Fruit fly (Drosophila melanogaster) whole organism, adult: Measurements from ENCODE around the gene CG8852.

Experiments
- CG11617 ChIP-seq: fragments of 200-800 bp; sonication (Bioruptor generic); optimal IDR thresholded peaks from 2 replicates; lab custom pipeline; 2017; ENCODE audit warnings: mild to moderate bottlenecking, missing biosample characterization, missing genetic modification reagents, missing genetic modification characterization
- CG12768 ChIP-seq: fragments of 200-800 bp; sonication (Bioruptor generic); optimal IDR thresholded peaks from 2 replicates; lab custom pipeline; 2017; ENCODE audit warnings: missing biosample characterization, missing genetic modification characterization, mild to moderate bottlenecking, moderate library complexity, missing genetic modification reagents
- CG14711 ChIP-seq: fragments of 200-800 bp; sonication (Bioruptor generic); optimal IDR thresholded peaks from 2 replicates; lab custom pipeline; 2018; ENCODE audit warnings: missing biosample characterization, mild to moderate bottlenecking, missing genetic modification characterization, moderate library complexity
- CG1620 ChIP-seq: fragments of 200-800 bp; sonication (Bioruptor generic); optimal IDR thresholded peaks from 2 replicates; lab custom pipeline; 2016; ENCODE audit warnings: missing biosample characterization, missing genetic modification characterization
- CG33017 ChIP-seq: fragments of 200-800 bp; sonication (Bioruptor generic); optimal IDR thresholded peaks from 2 replicates; lab custom pipeline; 2018; ENCODE audit warnings: missing biosample characterization, mild to moderate bottlenecking, missing genetic modification characterization, moderate library complexity
- CG5204 ChIP-seq: fragments of 200-800 bp; sonication (Bioruptor generic); optimal IDR thresholded peaks from 2 replicates; lab custom pipeline; 2016; ENCODE audit warnings: missing biosample characterization, missing genetic modification characterization
- CG7045 ChIP-seq: fragments of 200-800 bp; sonication (Bioruptor generic); optimal IDR thresholded peaks from 2 replicates; lab custom pipeline; 2017; ENCODE audit warnings: missing biosample characterization, mild to moderate bottlenecking, missing genetic modification characterization
- CG7101 ChIP-seq: fragments of 200-800 bp; sonication (Bioruptor generic); optimal IDR thresholded peaks from 2 replicates; lab custom pipeline; 2018; ENCODE audit warnings: missing biosample characterization, mild to moderate bottlenecking, missing genetic modification characterization, moderate library complexity
- Clk ChIP-seq: fragments of 200-800 bp; sonication (Bioruptor generic); optimal IDR thresholded peaks from 2 replicates; lab custom pipeline; 2017; ENCODE audit warnings: missing biosample characterization, missing genetic modification characterization
- Crg-1 ChIP-seq: fragments of 200-800 bp; sonication (Bioruptor generic); optimal IDR thresholded peaks from 2 replicates; lab custom pipeline; 2016; ENCODE audit warnings: missing biosample characterization, missing genetic modification characterization
- Hr96 ChIP-seq: fragments of 200-800 bp; sonication (Bioruptor generic); optimal IDR thresholded peaks from 2 replicates; lab custom pipeline; 2016; ENCODE audit warnings: missing biosample characterization, missing genetic modification characterization
- Mnt ChIP-seq: fragments of 200-800 bp; sonication (Bioruptor generic); optimal IDR thresholded peaks from 2 replicates; lab custom pipeline; 2016; ENCODE audit warnings: missing biosample characterization, mild to moderate bottlenecking, missing genetic modification characterization
- bab1 ChIP-seq: fragments of 200-800 bp; sonication (Bioruptor generic); optimal IDR thresholded peaks from 3 replicates; lab custom pipeline; 2019; ENCODE audit warnings: missing biosample characterization, mild to moderate bottlenecking, missing genetic modification characterization, moderate library complexity
- cic ChIP-seq: fragments of 200-800 bp; sonication (Bioruptor generic); optimal IDR thresholded peaks from 2 replicates; lab custom pipeline; 2017; ENCODE audit warnings: missing biosample characterization, mild to moderate bottlenecking, missing genetic modification characterization, moderate library complexity
- cnc ChIP-seq, 2 experiments: fragments of >200 bp; optimal IDR thresholded peaks; 2 replicates each; lab custom pipeline; 2017
- kay ChIP-seq: fragments of 200-800 bp; sonication (Bioruptor generic); peaks from one replicate; lab custom pipeline; 2016; ENCODE audit warnings: missing biosample characterization, missing genetic modification characterization, borderline replicate concordance
- ovo ChIP-seq: fragments of 200-800 bp; sonication (Bioruptor generic); optimal IDR thresholded peaks from 2 replicates; lab custom pipeline; 2016; ENCODE audit warnings: missing biosample characterization, missing genetic modification characterization
- pad ChIP-seq: fragments of 200-800 bp; sonication (Bioruptor generic); optimal IDR thresholded peaks from 3 replicates; lab custom pipeline; 2017; ENCODE audit warnings: missing biosample characterization, missing genetic modification characterization, mild to moderate bottlenecking, moderate library complexity, missing genetic modification reagents
- tj ChIP-seq: fragments of 200-800 bp; sonication (Bioruptor generic); optimal IDR thresholded peaks from 3 replicates; lab custom pipeline; 2017; ENCODE audit warnings: missing biosample characterization, mild to moderate bottlenecking, missing genetic modification characterization, moderate library complexity
- toe ChIP-seq: fragments of 200-800 bp; sonication (Bioruptor generic); optimal IDR thresholded peaks from 2 replicates; lab custom pipeline; 2016; ENCODE audit warnings: missing biosample characterization, missing genetic modification characterization

Gene CG8852

dm6 chr2L:3479697-3480442 lies 45.1 kb upstream of the CG8852 start:
- TF ChIP-seq Clk (GFP tag; lab: Kevin White, UChicago) (peak; percentile 8), tj (GFP tag; lab: Kevin White, UChicago) (peak; percentile 94), toe (no peak), Mnt (GFP tag; lab: Kevin White, UChicago) (peak; percentile 82), bab1 (GFP tag; lab: Kevin White, UChicago) (no peak), cnc (optimal IDR thresholded peaks at IDR 0.05; lab: Kevin White, UChicago) (no peak), CG5204 (GFP tag; lab: Kevin White, UChicago) (no peak)

- TF ChIP-seq Crg-1 (no peak), CG7101 (no peak), CG12768 (GFP tag; lab: Kevin White, UChicago) (peak; percentile 10), CG11617 (no peak), kay (GFP tag; lab: Kevin White, UChicago) (peak; percentile 31), bab1 (GFP tag; lab: Kevin White, UChicago) (no peak), CG5204 (GFP tag; lab: Kevin White, UChicago) (no peak), CG7045 (GFP tag; lab: Kevin White, UChicago) (no peak), tj (GFP tag; lab: Kevin White, UChicago) (peak; percentile 38)
Measured at dm6 chr2L:3480443-3480839, 44.5 kb upstream of the CG8852 start.

dm6 chr2L:3482037-3482436 lies 42.9 kb upstream of the CG8852 start:
- TF ChIP-seq Hr96: no peak
- TF ChIP-seq CG7045 (GFP tag; lab: Kevin White, UChicago): no peak
- TF ChIP-seq CG12768 (GFP tag; lab: Kevin White, UChicago): no peak
- TF ChIP-seq CG33017 (tag; lab: Kevin White, UChicago): no peak
- TF ChIP-seq tj (GFP tag; lab: Kevin White, UChicago): no peak
- no peak for TF ChIP-seq CG5204 (GFP tag; lab: Kevin White, UChicago)
- TF ChIP-seq cic (GFP tag; lab: Kevin White, UChicago): no peak
- no peak for TF ChIP-seq Mnt (GFP tag; lab: Kevin White, UChicago)
- TF ChIP-seq CG11617: no peak
- TF ChIP-seq kay (GFP tag; lab: Kevin White, UChicago): no peak
- TF ChIP-seq Crg-1: no peak
- TF ChIP-seq Clk (GFP tag; lab: Kevin White, UChicago): no peak
- no peak for TF ChIP-seq bab1 (GFP tag; lab: Kevin White, UChicago)

- TF ChIP-seq CG7045 (GFP tag; lab: Kevin White, UChicago): peak; percentile 40
- no peak for TF ChIP-seq kay (GFP tag; lab: Kevin White, UChicago)
Measured at dm6 chr2L:3482712-3483111, 42.2 kb upstream of the CG8852 start.

DNA sequence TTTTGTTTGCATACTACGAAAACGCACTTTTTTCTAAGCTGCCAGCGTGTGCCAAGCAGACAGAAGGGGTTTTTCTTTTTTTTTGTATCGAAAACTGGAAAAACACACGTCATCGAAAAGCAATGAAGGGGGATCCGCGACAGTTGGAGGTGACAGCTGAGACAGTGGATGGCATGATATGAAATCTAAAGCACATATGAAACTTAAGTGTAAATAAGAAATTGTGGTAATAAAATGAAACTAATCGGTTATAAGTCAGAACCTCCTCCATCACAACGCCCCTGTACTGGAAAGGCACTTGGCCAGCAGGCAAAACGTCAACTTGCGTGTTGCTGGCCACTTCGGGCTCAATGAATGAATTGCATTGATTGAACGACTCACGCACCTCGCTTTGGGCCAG lies 41.3 kb upstream of the CG8852 start:
- TF ChIP-seq CG12768 (GFP tag; lab: Kevin White, UChicago) (no peak), CG5204 (GFP tag; lab: Kevin White, UChicago) (no peak), kay (GFP tag; lab: Kevin White, UChicago) (no peak), bab1 (GFP tag; lab: Kevin White, UChicago) (no peak), Mnt (GFP tag; lab: Kevin White, UChicago) (no peak), CG14711 (tag; lab: Kevin White, UChicago) (no peak), toe (no peak), cic (GFP tag; lab: Kevin White, UChicago) (no peak), CG33017 (tag; lab: Kevin White, UChicago) (no peak), CG7101 (no peak), Crg-1 (no peak), tj (GFP tag; lab: Kevin White, UChicago) (no peak), cnc (optimal IDR thresholded peaks at IDR 0.05; lab: Kevin White, UChicago) (no peak), CG1620 (no peak), ovo (no peak), CG7045 (GFP tag; lab: Kevin White, UChicago) (no peak), Clk (GFP tag; lab: Kevin White, UChicago) (no peak), CG11617 (no peak)

DNA sequence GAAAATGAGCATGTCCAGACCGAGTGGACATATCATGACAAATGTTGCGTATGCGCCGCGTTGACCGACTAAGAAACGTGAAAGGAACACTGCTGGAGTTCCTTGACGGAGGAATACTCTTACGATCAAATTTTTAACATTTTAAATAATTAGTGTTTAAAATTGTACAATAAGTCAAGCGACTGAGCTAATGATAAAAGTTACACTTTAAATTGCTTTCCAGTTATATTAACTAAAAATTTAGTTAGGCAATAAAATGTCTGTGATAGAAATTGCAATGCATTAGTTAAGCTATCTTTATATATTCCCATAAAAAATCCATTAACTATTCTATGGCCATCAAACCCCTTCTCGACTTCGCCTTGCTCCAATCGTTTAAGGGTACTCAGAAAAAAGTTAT lies 40.2 kb upstream of the CG8852 start:
- TF ChIP-seq tj (GFP tag; lab: Kevin White, UChicago) (no peak), CG33017 (tag; lab: Kevin White, UChicago) (no peak), ovo (no peak), CG7045 (GFP tag; lab: Kevin White, UChicago) (no peak), CG14711 (tag; lab: Kevin White, UChicago) (no peak), Mnt (GFP tag; lab: Kevin White, UChicago) (no peak), CG1620 (no peak), Clk (GFP tag; lab: Kevin White, UChicago) (no peak), CG11617 (no peak), CG7101 (no peak), kay (GFP tag; lab: Kevin White, UChicago) (no peak), toe (no peak), cic (GFP tag; lab: Kevin White, UChicago) (no peak), Hr96 (no peak), cnc (optimal IDR thresholded peaks at IDR 0.05; lab: Kevin White, UChicago) (no peak), CG5204 (GFP tag; lab: Kevin White, UChicago) (no peak), bab1 (GFP tag; lab: Kevin White, UChicago) (no peak), CG12768 (GFP tag; lab: Kevin White, UChicago) (no peak), Crg-1 (no peak), pad (GFP tag; lab: Kevin White, UChicago) (no peak)
